Fruit fly (Drosophila melanogaster) whole organism, embryonic: ENCODE measurements around the gene Dbp21E2.

ENCODE experiments used
- ATbp ChIP-seq: fragments of 200-800 bp; sonication (Bioruptor generic); optimal IDR thresholded peaks from 2 replicates; lab custom pipeline; 2017; ENCODE audit warnings: missing biosample characterization, mild to moderate bottlenecking, missing genetic modification characterization, missing genetic modification reagents
- Adf1 ChIP-seq: fragments of 200-800 bp; sonication (Bioruptor generic); IDR thresholded peaks from 2 replicates; pipeline ENCODE4 v1.3.6; 2022; ENCODE audit warnings: missing biosample characterization, missing genetic modification characterization
- Aef1 ChIP-seq: fragments of 200-800 bp; sonication (Bioruptor generic); IDR thresholded peaks from 3 replicates; pipeline ENCODE4 v1.3.6; 2022; ENCODE audit warnings: missing biosample characterization, missing genetic modification characterization
- B-H1 ChIP-seq: fragments of 200-800 bp; sonication (Bioruptor generic); IDR thresholded peaks from 3 replicates; pipeline ENCODE4 v1.3.6; 2022; ENCODE audit warnings: missing biosample characterization, missing genetic modification characterization
- CG10147 ChIP-seq: fragments of 200-800 bp; sonication (Bioruptor generic); optimal IDR thresholded peaks from 2 replicates; lab custom pipeline; 2019; ENCODE audit warnings: missing biosample characterization, mild to moderate bottlenecking, missing genetic modification characterization, moderate library complexity
- CG11695 ChIP-seq: fragments of 200-800 bp; sonication (Bioruptor generic); IDR thresholded peaks from 3 replicates; pipeline ENCODE4 v1.3.6; 2022; ENCODE audit warnings: missing biosample characterization, missing genetic modification characterization
- CG12236 ChIP-seq: fragments of 200-800 bp; sonication (Bioruptor generic); optimal IDR thresholded peaks from 2 replicates; lab custom pipeline; 2016; ENCODE audit warnings: missing biosample characterization, missing genetic modification characterization
- CG12942 ChIP-seq: fragments of 200-800 bp; sonication (Bioruptor generic); optimal IDR thresholded peaks from 3 replicates; lab custom pipeline; 2016; ENCODE audit warnings: missing biosample characterization, missing genetic modification characterization
- CG13424 ChIP-seq: fragments of 200-800 bp; sonication (Bioruptor generic); optimal IDR thresholded peaks from 2 replicates; lab custom pipeline; 2019; ENCODE audit warnings: missing biosample characterization, mild to moderate bottlenecking, missing genetic modification characterization, moderate library complexity
- CG13775 ChIP-seq: fragments of 200-800 bp; sonication (Bioruptor generic); optimal IDR thresholded peaks from 3 replicates; lab custom pipeline; 2017; ENCODE audit warnings: missing biosample characterization, mild to moderate bottlenecking, missing genetic modification characterization
- CG14014 ChIP-seq: fragments of 200-800 bp; sonication (Bioruptor generic); IDR thresholded peaks from 2 replicates; pipeline ENCODE4 v1.3.6; 2022; ENCODE audit warnings: missing biosample characterization, missing genetic modification characterization
- CG15696 ChIP-seq: fragments of 200-800 bp; sonication (Bioruptor generic); optimal IDR thresholded peaks from 2 replicates; lab custom pipeline; 2019; ENCODE audit warnings: missing biosample characterization, mild to moderate bottlenecking, missing genetic modification characterization, moderate library complexity
- CG1647 ChIP-seq: fragments of 200-800 bp; sonication (Bioruptor generic); optimal IDR thresholded peaks from 3 replicates; lab custom pipeline; 2016; ENCODE audit warnings: missing biosample characterization, missing genetic modification characterization
- CG16863 ChIP-seq: fragments of 200-800 bp; sonication (Bioruptor generic); optimal IDR thresholded peaks from 3 replicates; lab custom pipeline; 2016; ENCODE audit warnings: missing biosample characterization, missing genetic modification characterization
- CG17612 ChIP-seq: fragments of 200-800 bp; sonication (Bioruptor generic); IDR thresholded peaks from 2 replicates; pipeline ENCODE4 v1.3.6; 2022; ENCODE audit warnings: missing biosample characterization, missing genetic modification characterization
- CG2889 ChIP-seq: fragments of 200-800 bp; sonication (Bioruptor generic); IDR thresholded peaks from 3 replicates; pipeline ENCODE4 v1.3.6; 2022; ENCODE audit warnings: missing biosample characterization, missing genetic modification characterization
- CG42726 ChIP-seq: fragments of 200-800 bp; sonication (Bioruptor generic); IDR thresholded peaks from 2 replicates; pipeline ENCODE4 v1.3.6; 2022; ENCODE audit warnings: missing biosample characterization, missing genetic modification characterization; ENCODE audit not compliant: partially characterized antibody
- CG5953 ChIP-seq: fragments of 200-800 bp; sonication (Bioruptor generic); IDR thresholded peaks from 2 replicates; pipeline ENCODE4 v1.3.6; 2022; ENCODE audit warnings: missing biosample characterization, missing genetic modification characterization
- CG6791 ChIP-seq: fragments of 200-800 bp; sonication (Bioruptor generic); IDR thresholded peaks from 3 replicates; pipeline ENCODE4 v1.3.6; 2022; ENCODE audit warnings: missing biosample characterization, missing genetic modification characterization; ENCODE audit not compliant: partially characterized antibody
- CG7271 ChIP-seq: fragments of 200-800 bp; sonication (Bioruptor generic); optimal IDR thresholded peaks from 2 replicates; lab custom pipeline; 2018; ENCODE audit warnings: missing biosample characterization, mild to moderate bottlenecking, missing genetic modification characterization, moderate library complexity
- CG8089 ChIP-seq: fragments of 200-800 bp; sonication (Bioruptor generic); optimal IDR thresholded peaks from 3 replicates; lab custom pipeline; 2016; ENCODE audit warnings: missing biosample characterization, missing genetic modification characterization
- Dfd ChIP-seq, 2 experiments: fragments of >200 bp; optimal IDR thresholded peaks; 2 replicates each; lab custom pipeline; 2017; ENCODE audit warnings: missing biosample characterization in 2 of 2, missing genetic modification characterization in 2 of 2
- Dll ChIP-seq: fragments of 200-800 bp; sonication (Bioruptor generic); IDR thresholded peaks from 4 replicates; pipeline ENCODE4 v1.3.6; 2022; ENCODE audit warnings: missing biosample characterization, missing genetic modification characterization; ENCODE audit not compliant: partially characterized antibody
- Fer2 ChIP-seq: fragments of 200-800 bp; sonication (Bioruptor generic); optimal IDR thresholded peaks from 2 replicates; lab custom pipeline; 2018; ENCODE audit warnings: missing biosample characterization, mild to moderate bottlenecking, missing genetic modification characterization, moderate library complexity
- Gug ChIP-seq: fragments of 200-800 bp; sonication (Bioruptor generic); IDR thresholded peaks from 4 replicates; pipeline ENCODE4 v1.3.6; 2022; ENCODE audit warnings: missing biosample characterization, missing genetic modification characterization
- Lim3 ChIP-seq: fragments of 200-800 bp; sonication (Bioruptor generic); IDR thresholded peaks from 2 replicates; pipeline ENCODE4 v1.3.6; 2022; ENCODE audit warnings: missing biosample characterization, missing genetic modification characterization
- Oli ChIP-seq: fragments of 200-800 bp; sonication (Bioruptor generic); optimal IDR thresholded peaks from 2 replicates; lab custom pipeline; 2018; ENCODE audit warnings: missing biosample characterization, mild to moderate bottlenecking, missing genetic modification characterization, moderate library complexity
- Optix ChIP-seq: fragments of 200-800 bp; sonication (Bioruptor generic); IDR thresholded peaks from 3 replicates; pipeline ENCODE4 v1.3.6; 2022; ENCODE audit warnings: missing biosample characterization, missing genetic modification characterization
- al ChIP-seq: fragments of 200-800 bp; sonication (Bioruptor generic); IDR thresholded peaks from 2 replicates; pipeline ENCODE4 v1.3.6; 2022; ENCODE audit warnings: missing biosample characterization, missing genetic modification characterization
- cg ChIP-seq: fragments of 200-800 bp; sonication (Bioruptor generic); optimal IDR thresholded peaks from 3 replicates; lab custom pipeline; 2019; ENCODE audit warnings: missing biosample characterization, mild to moderate bottlenecking, missing genetic modification characterization, moderate library complexity
- dm ChIP-seq: fragments of 200-800 bp; sonication (Bioruptor generic); optimal IDR thresholded peaks from 3 replicates; lab custom pipeline; 2016; ENCODE audit warnings: missing biosample characterization, missing genetic modification characterization
- dpn ChIP-seq, 2 experiments: fragments of 200-800 bp; sonication (Bioruptor generic); optimal IDR thresholded peaks; 3 replicates each; lab custom pipeline; 2016; ENCODE audit warnings: missing biosample characterization in 2 of 2, missing genetic modification characterization in 2 of 2
- gem ChIP-seq: fragments of 200-800 bp; sonication (Bioruptor generic); optimal IDR thresholded peaks from 2 replicates; lab custom pipeline; 2019; ENCODE audit warnings: missing biosample characterization, mild to moderate bottlenecking, missing genetic modification characterization, moderate library complexity
- grau ChIP-seq: fragments of 200-800 bp; optimal IDR thresholded peaks from 3 replicates; lab custom pipeline; 2019; ENCODE audit warnings: missing biosample characterization, mild to moderate bottlenecking, missing genetic modification characterization, moderate library complexity
- jumu ChIP-seq: fragments of 200-800 bp; sonication (Bioruptor generic); optimal IDR thresholded peaks from 3 replicates; lab custom pipeline; 2016; ENCODE audit warnings: missing biosample characterization, missing genetic modification characterization
- knrl ChIP-seq: fragments of 200-800 bp; sonication (Bioruptor generic); IDR thresholded peaks from 3 replicates; pipeline ENCODE4 v1.3.6; 2022; ENCODE audit warnings: missing biosample characterization, missing genetic modification characterization; ENCODE audit not compliant: partially characterized antibody
- lilli ChIP-seq: fragments of 200-800 bp; sonication (Bioruptor generic); optimal IDR thresholded peaks from 3 replicates; lab custom pipeline; 2016; ENCODE audit warnings: missing biosample characterization, missing genetic modification characterization
- lola ChIP-seq, 3 experiments: fragments of >200 bp in 2 of 3; fragments of 200-800 bp in 1 of 3; sonication (Bioruptor generic) in 1 of 3; optimal IDR thresholded peaks; 2 replicates each; lab custom pipeline; 2017 to 2019; ENCODE audit warnings: missing biosample characterization in 3 of 3, missing genetic modification characterization in 3 of 3, mild to moderate bottlenecking in 1 of 3, moderate library complexity in 1 of 3
- oc ChIP-seq: fragments of 200-800 bp; sonication (Bioruptor generic); optimal IDR thresholded peaks from 2 replicates; lab custom pipeline; 2018; ENCODE audit warnings: missing biosample characterization, mild to moderate bottlenecking, missing genetic modification characterization, moderate library complexity
- otp ChIP-seq: fragments of 200-800 bp; sonication (Bioruptor generic); IDR thresholded peaks from 3 replicates; pipeline ENCODE4, ENCODE4 v1.3.6; 2022; ENCODE audit warnings: missing biosample characterization, missing genetic modification characterization
- peb ChIP-seq: fragments of 200-800 bp; sonication (Bioruptor generic); IDR thresholded peaks from 2 replicates; pipeline ENCODE4 v1.3.6; 2022; ENCODE audit warnings: missing biosample characterization, missing genetic modification characterization
- row ChIP-seq: fragments of 200-800 bp; sonication (Bioruptor generic); IDR thresholded peaks from 3 replicates; pipeline ENCODE4 v1.3.6; 2022; ENCODE audit warnings: missing biosample characterization, missing genetic modification characterization
- sens-2 ChIP-seq: fragments of 200-800 bp; sonication (Bioruptor generic); IDR thresholded peaks from 2 replicates; pipeline ENCODE4 v1.3.6; 2022; ENCODE audit warnings: missing biosample characterization, missing genetic modification characterization
- seq ChIP-seq: fragments of 200-800 bp; sonication (Bioruptor generic); IDR thresholded peaks from 2 replicates; pipeline ENCODE4 v1.3.6; 2022; ENCODE audit warnings: missing biosample characterization, missing genetic modification characterization
- shn ChIP-seq: fragments of 200-800 bp; sonication (Bioruptor generic); optimal IDR thresholded peaks from 3 replicates; lab custom pipeline; 2016; ENCODE audit warnings: missing biosample characterization, missing genetic modification characterization
- slbo ChIP-seq: fragments of 200-800 bp; sonication (Bioruptor generic); IDR thresholded peaks from 2 replicates; pipeline ENCODE4 v1.3.6; 2022; ENCODE audit warnings: missing biosample characterization, missing genetic modification characterization
- slou ChIP-seq: fragments of 200-800 bp; sonication (Bioruptor generic); optimal IDR thresholded peaks from 3 replicates; lab custom pipeline; 2016; ENCODE audit warnings: missing biosample characterization, missing genetic modification characterization
- sna ChIP-seq: fragments of 200-800 bp; sonication (Bioruptor generic); IDR thresholded peaks from 2 replicates; pipeline ENCODE4 v1.3.6; 2022; ENCODE audit warnings: missing biosample characterization, missing genetic modification characterization; ENCODE audit not compliant: partially characterized antibody
- sqz ChIP-seq: fragments of 200-800 bp; sonication (Bioruptor generic); optimal IDR thresholded peaks from 3 replicates; lab custom pipeline; 2018; ENCODE audit warnings: missing biosample characterization, mild to moderate bottlenecking, missing genetic modification characterization
- sr ChIP-seq: fragments of 200-800 bp; sonication (Bioruptor generic); IDR thresholded peaks from 3 replicates; pipeline ENCODE4 v1.3.6; 2022; ENCODE audit warnings: missing biosample characterization, missing genetic modification characterization
- z ChIP-seq: fragments of 200-800 bp; sonication (Bioruptor generic); IDR thresholded peaks from 3 replicates; pipeline ENCODE4 v1.3.6; 2022; ENCODE audit warnings: missing biosample characterization, missing genetic modification characterization

Gene Dbp21E2

dm6 chr2L:847189-847987, 36.0 kb downstream of the Dbp21E2 start (continued):
- TF ChIP-seq Dfd (GFP tag; optimal IDR thresholded peaks at IDR 0.05; lab: Kevin White, UChicago) (no peak), lola (GFP tag; optimal IDR thresholded peaks at IDR 0.05; lab: Kevin White, UChicago) (no peak), CG13424 (tag; lab: Kevin White, UChicago) (peak; percentile 4), sqz (GFP tag; lab: Kevin White, UChicago) (no peak), CG12942 (GFP tag; lab: Kevin White, UChicago) (no peak), Dll (GFP tag; lab: Robert Waterston, UW) (no peak), B-H1 (GFP tag; lab: Robert Waterston, UW) (no peak), ATbp (no peak), jumu (GFP tag; lab: Kevin White, UChicago) (no peak), CG42726 (GFP tag; lab: Robert Waterston, UW) (no peak), slou (no peak), grau (tag; lab: Kevin White, UChicago) (peak; percentile 10), knrl (no peak), shn (GFP tag; lab: Kevin White, UChicago) (no peak), z (GFP tag; lab: Robert Waterston, UW) (no peak), Aef1 (GFP tag; lab: Robert Waterston, UW) (no peak), al (no peak), CG12236 (no peak), CG15696 (tag; lab: Kevin White, UChicago) (no peak), CG13775 (GFP tag; lab: Kevin White, UChicago) (no peak), dm (no peak), sr (GFP tag; lab: Robert Waterston, UW) (no peak), CG11695 (GFP tag; lab: Robert Waterston, UW) (no peak), CG17612 (GFP tag; lab: Robert Waterston, UW) (no peak), Optix (no peak), CG2889 (GFP tag; lab: Robert Waterston, UW) (no peak), Adf1 (no peak), Gug (GFP tag; lab: Robert Waterston, UW) (no peak), lilli (GFP tag; lab: Kevin White, UChicago) (peak; percentile 2), CG14014 (GFP tag; lab: Robert Waterston, UW) (no peak), otp (GFP tag; lab: Robert Waterston, UW) (no peak), CG16863 (GFP tag; lab: Kevin White, UChicago) (no peak), slbo (GFP tag; lab: Robert Waterston, UW) (no peak), CG10147 (GFP tag; lab: Kevin White, UChicago) (no peak), CG8089 (GFP tag; lab: Kevin White, UChicago) (no peak), cg (GFP tag; lab: Kevin White, UChicago) (no peak), CG6791 (GFP tag; lab: Robert Waterston, UW) (no peak), CG1647 (GFP tag; lab: Kevin White, UChicago) (no peak), oc (tag; lab: Kevin White, UChicago) (no peak), Fer2 (no peak), peb (GFP tag; lab: Robert Waterston, UW) (no peak), seq (GFP tag; lab: Robert Waterston, UW) (no peak), row (GFP tag; lab: Robert Waterston, UW) (no peak), CG7271 (tag; lab: Kevin White, UChicago) (no peak), gem (tag; lab: Kevin White, UChicago) (peak; percentile 41), Oli (tag; lab: Kevin White, UChicago) (peak; percentile 53), dpn (GFP tag; optimal IDR thresholded peaks at IDR 0.05; lab: Kevin White, UChicago) (peak in 1 of 2 experiments; percentile 13), Lim3 (no peak), CG5953 (GFP tag; lab: Robert Waterston, UW) (no peak), sna (GFP tag; lab: Robert Waterston, UW) (no peak), sens-2 (GFP tag; lab: Robert Waterston, UW) (no peak)
